Worm (Caenorhabditis elegans) whole organism, L4/young adult: ENCODE measurements around the gene W03H9.1.

Experiments used
- W03F9.2 ChIP-seq: fragments of 150-350 bp; optimal IDR thresholded peaks from 2 replicates; lab custom pipeline; 2014; ENCODE audit warnings: missing biosample characterization, missing genetic modification characterization
- dao-5 ChIP-seq: sonication (generic microtip); optimal IDR thresholded peaks from 2 replicates; lab custom pipeline; 2016; ENCODE audit warnings: missing genotype, missing genetic modification characterization, moderate library complexity, missing compliant biosample characterization
- him-1 ChIP-seq: sonication (generic microtip); optimal IDR thresholded peaks from 2 replicates; lab custom pipeline; 2016; ENCODE audit warnings: missing genotype, missing genetic modification reagents, missing genetic modification characterization, missing compliant biosample characterization

W03H9.1 gene

ce11 chrII:14104470-14104869, 45.5 kb downstream of the W03H9.1 start, which contains the start of gene gur-4:
TSS of gene gur-4 (plus strand) at chrII:14104770.
- TF ChIP-seq W03F9.2 (tag; lab: Kevin White, UChicago) (no peak), him-1 (tag; lab: Kevin White, UChicago) (no peak), dao-5 (tag; lab: Kevin White, UChicago) (no peak)

- TF ChIP-seq him-1 (tag; lab: Kevin White, UChicago) (no peak), dao-5 (tag; lab: Kevin White, UChicago) (no peak), W03F9.2 (tag; lab: Kevin White, UChicago) (no peak)
Observed at ce11 chrII:14102112-14102511, 47.8 kb downstream of the W03H9.1 start.

ce11 chrII:14100963-14101362, 49.0 kb downstream of the W03H9.1 start, which contains the start of gene bkip-1:
TSS of gene bkip-1 (plus strand) at chrII:14101263.
- no peak for TF ChIP-seq him-1 (tag; lab: Kevin White, UChicago)
- no peak for TF ChIP-seq W03F9.2 (tag; lab: Kevin White, UChicago)
- TF ChIP-seq dao-5 (tag; lab: Kevin White, UChicago): no peak

- no peak for TF ChIP-seq W03F9.2 (tag; lab: Kevin White, UChicago)
- TF ChIP-seq him-1 (tag; lab: Kevin White, UChicago): no peak
- TF ChIP-seq dao-5 (tag; lab: Kevin White, UChicago): no peak
Observed at ce11 chrII:14098348-14098747, 51.6 kb downstream of the W03H9.1 start.

- TF ChIP-seq dao-5 (tag; lab: Kevin White, UChicago) (no peak), W03F9.2 (tag; lab: Kevin White, UChicago) (no peak), him-1 (tag; lab: Kevin White, UChicago) (no peak)
Observed at ce11 chrII:14097518-14097917, 52.4 kb downstream of the W03H9.1 start, which contains the start of gene Y39G8C.2. TSS of gene Y39G8C.2 (minus strand) at chrII:14097618.
